Worm (Caenorhabditis elegans): ENCODE data around the gene Y94H6A.5.

ce11 chrIV:2751568-2751967, 47.8 kb upstream of the Y94H6A.5 start, which contains the start of gene Y54G2A.41:
- TF ChIP-seq bed-2 (GFP tag; IDR thresholded peaks at IDR 0.05) (no peak), zim-3 (tag; optimal IDR thresholded peaks at IDR 0.05) (no peak), him-1 (tag; optimal IDR thresholded peaks at IDR 0.05) (no peak), dpl-1 (GFP tag; optimal IDR thresholded peaks at IDR 0.05) (no peak), pha-4 (tag; optimal IDR thresholded peaks at IDR 0.05) (no peak), unc-62 (GFP tag; optimal IDR thresholded peaks at IDR 0.05) (no peak)

All from whole organism, young adult.